Worm (Caenorhabditis elegans): ENCODE measurements around the gene atg-13.

ce11 chrIII:8121923-8122322, 36.1 kb downstream of the atg-13 start:
- no peak for TF ChIP-seq unc-62 (GFP tag; optimal IDR thresholded peaks at IDR 0.05)
- TF ChIP-seq dpl-1 (GFP tag; optimal IDR thresholded peaks at IDR 0.05): no peak
- no peak for TF ChIP-seq snpc-3.4 (tag; optimal IDR thresholded peaks at IDR 0.05)
- no peak for TF ChIP-seq lin-26 (GFP tag; IDR thresholded peaks at IDR 0.05)
- no peak for TF ChIP-seq nhr-90 (tag; optimal IDR thresholded peaks at IDR 0.05)
- no peak for TF ChIP-seq attf-3 (GFP tag; conservative IDR thresholded peaks at IDR 0.05)
- no peak for TF ChIP-seq repo-1 (tag; optimal IDR thresholded peaks at IDR 0.05)
- TF ChIP-seq cebp-2 (GFP tag; IDR thresholded peaks at IDR 0.05): no peak
